Fruit fly (Drosophila melanogaster) whole organism, embryonic: Measurements from ENCODE around the gene cv-c.

Source experiments
- Awh ChIP-seq: fragments of 200-800 bp; sonication (Bioruptor generic); IDR thresholded peaks from 2 replicates; pipeline ENCODE4, ENCODE4 v1.3.6; 2022; ENCODE audit warnings: missing biosample characterization, missing genetic modification characterization
- CG10979 ChIP-seq: fragments of 200-800 bp; sonication (Bioruptor generic); optimal IDR thresholded peaks from 2 replicates; lab custom pipeline; 2018; ENCODE audit warnings: missing biosample characterization, mild to moderate bottlenecking, missing genetic modification characterization, moderate library complexity
- CG12659 ChIP-seq: fragments of 200-800 bp; sonication (Bioruptor generic); optimal IDR thresholded peaks from 3 replicates; lab custom pipeline; 2017; ENCODE audit warnings: mild to moderate bottlenecking, missing biosample characterization, missing genetic modification reagents, missing genetic modification characterization
- CG12769 ChIP-seq: fragments of 200-800 bp; sonication (Bioruptor generic); optimal IDR thresholded peaks from 2 replicates; lab custom pipeline; 2019; ENCODE audit warnings: missing biosample characterization, mild to moderate bottlenecking, missing genetic modification characterization, moderate library complexity
- CG17186 ChIP-seq: fragments of 200-800 bp; sonication (Bioruptor generic); optimal IDR thresholded peaks from 3 replicates; lab custom pipeline; 2017; ENCODE audit warnings: missing biosample characterization, missing genetic modification reagents, missing genetic modification characterization
- CG17829 ChIP-seq: fragments of 200-800 bp; optimal IDR thresholded peaks from 2 replicates; lab custom pipeline; 2019; ENCODE audit warnings: missing biosample characterization, mild to moderate bottlenecking, missing genetic modification characterization, moderate library complexity
- CG1792 ChIP-seq: fragments of 200-800 bp; sonication (Bioruptor generic); optimal IDR thresholded peaks from 2 replicates; lab custom pipeline; 2016; ENCODE audit warnings: missing biosample characterization, missing genetic modification characterization
- CG2889 ChIP-seq: fragments of 200-800 bp; sonication (Bioruptor generic); IDR thresholded peaks from 3 replicates; pipeline ENCODE4 v1.3.6; 2022; ENCODE audit warnings: missing biosample characterization, missing genetic modification characterization
- CG3847 ChIP-seq: fragments of 200-800 bp; sonication (Bioruptor generic); IDR thresholded peaks from 2 replicates; pipeline ENCODE4 v1.3.6; 2022; ENCODE audit warnings: missing biosample characterization, missing genetic modification characterization
- CG4282 ChIP-seq: fragments of 200-800 bp; sonication (Bioruptor generic); optimal IDR thresholded peaks from 2 replicates; lab custom pipeline; 2016; ENCODE audit warnings: missing biosample characterization, missing genetic modification characterization
- CG6765 ChIP-seq: fragments of 200-800 bp; sonication (Bioruptor generic); optimal IDR thresholded peaks from 3 replicates; lab custom pipeline; 2017; ENCODE audit warnings: missing biosample characterization, mild to moderate bottlenecking, missing genetic modification characterization
- CG6791 ChIP-seq: fragments of 200-800 bp; sonication (Bioruptor generic); IDR thresholded peaks from 3 replicates; pipeline ENCODE4 v1.3.6; 2022; ENCODE audit warnings: missing biosample characterization, missing genetic modification characterization; ENCODE audit not compliant: partially characterized antibody
- CG9437 ChIP-seq: fragments of 200-800 bp; sonication (Bioruptor generic); optimal IDR thresholded peaks from 2 replicates; lab custom pipeline; 2018; ENCODE audit warnings: missing biosample characterization, mild to moderate bottlenecking, missing genetic modification characterization
- E2f2 ChIP-seq: fragments of 200-800 bp; sonication (Bioruptor generic); IDR thresholded peaks from 2 replicates; pipeline ENCODE4 v1.3.6; 2022; ENCODE audit warnings: missing biosample characterization, missing genetic modification characterization
- Fer3 ChIP-seq: fragments of 200-800 bp; sonication (Bioruptor generic); optimal IDR thresholded peaks from 2 replicates; lab custom pipeline; 2018; ENCODE audit warnings: missing biosample characterization, mild to moderate bottlenecking, missing genetic modification characterization, moderate library complexity
- GATAe ChIP-seq: fragments of 200-800 bp; sonication (Bioruptor generic); conservative IDR thresholded peaks from 2 replicates; pipeline ENCODE4 v1.3.6; 2022; ENCODE audit warnings: missing biosample characterization, missing genetic modification characterization
- Gsc ChIP-seq: fragments of 200-800 bp; sonication (Bioruptor generic); IDR thresholded peaks from 2 replicates; pipeline ENCODE4 v1.3.6; 2022; ENCODE audit warnings: missing biosample characterization, missing genetic modification characterization
- Hsf ChIP-seq: fragments of 200-800 bp; sonication (Bioruptor generic); optimal IDR thresholded peaks from 3 replicates; lab custom pipeline; 2016; ENCODE audit warnings: missing biosample characterization, missing genetic modification characterization
- Kr ChIP-seq: fragments of 200-800 bp; sonication (Bioruptor generic); optimal IDR thresholded peaks from 2 replicates; lab custom pipeline; 2017; ENCODE audit warnings: missing biosample characterization, mild to moderate bottlenecking, missing genetic modification characterization
- MBD-R2 ChIP-seq: fragments of 200-800 bp; sonication (Bioruptor generic); IDR thresholded peaks from 2 replicates; pipeline ENCODE4 v1.3.6; 2022; ENCODE audit warnings: missing biosample characterization, missing genetic modification characterization
- Med ChIP-seq: fragments of 200-800 bp; sonication (Bioruptor generic); peaks from one replicate; lab custom pipeline; 2016; ENCODE audit warnings: missing biosample characterization, missing genetic modification characterization, mild to moderate bottlenecking, inconsistent platforms, moderate library complexity
- Optix ChIP-seq: fragments of 200-800 bp; sonication (Bioruptor generic); IDR thresholded peaks from 3 replicates; pipeline ENCODE4 v1.3.6; 2022; ENCODE audit warnings: missing biosample characterization, missing genetic modification characterization
- Ravus ChIP-seq: fragments of 200-800 bp; sonication (Bioruptor generic); IDR thresholded peaks from 2 replicates; pipeline ENCODE4 v1.3.6; 2022; ENCODE audit warnings: missing biosample characterization, missing genetic modification characterization
- Sin3A ChIP-seq: fragments of >200 bp; optimal IDR thresholded peaks from 2 replicates; lab custom pipeline; 2018
- Trl ChIP-seq, 3 experiments: fragments of >200 bp in 2 of 3; fragments of 200-800 bp in 1 of 3; sonication (Bioruptor generic) in 1 of 3; optimal IDR thresholded peaks; 2 replicates in 1 of 3; 3 replicates in 2 of 3; lab custom pipeline; 2016 to 2017; ENCODE audit warnings: missing biosample characterization in 1 of 3, missing genetic modification characterization in 1 of 3
- bcd ChIP-seq: fragments of 200-800 bp; sonication (Bioruptor generic); optimal IDR thresholded peaks from 2 replicates; lab custom pipeline; 2017; ENCODE audit warnings: missing biosample characterization, mild to moderate bottlenecking, missing genetic modification characterization
- croc ChIP-seq: fragments of 200-800 bp; sonication (Bioruptor generic); conservative IDR thresholded peaks from 3 replicates; pipeline ENCODE4 v1.3.6; 2022; ENCODE audit warnings: missing biosample characterization, missing genetic modification characterization
- crol ChIP-seq: fragments of 200-800 bp; sonication (Bioruptor generic); IDR thresholded peaks from 2 replicates; pipeline ENCODE4 v1.3.6; 2022; ENCODE audit warnings: missing biosample characterization, missing genetic modification characterization
- dan ChIP-seq: fragments of 200-800 bp; sonication (Bioruptor generic); IDR thresholded peaks from 2 replicates; pipeline ENCODE4 v1.3.6; 2022; ENCODE audit warnings: missing biosample characterization, missing genetic modification characterization
- disco-r ChIP-seq: fragments of 200-800 bp; sonication (Bioruptor generic); optimal IDR thresholded peaks from 2 replicates; lab custom pipeline; 2016; ENCODE audit warnings: missing biosample characterization, missing genetic modification characterization
- dpn ChIP-seq, 2 experiments: fragments of 200-800 bp; sonication (Bioruptor generic); optimal IDR thresholded peaks; 3 replicates each; lab custom pipeline; 2016; ENCODE audit warnings: missing biosample characterization in 2 of 2, missing genetic modification characterization in 2 of 2
- dysf ChIP-seq: fragments of 200-800 bp; sonication (Bioruptor generic); IDR thresholded peaks from 3 replicates; pipeline ENCODE4 v1.3.6; 2022; ENCODE audit warnings: missing biosample characterization, missing genetic modification characterization
- emc ChIP-seq: fragments of 200-800 bp; sonication (Bioruptor generic); optimal IDR thresholded peaks from 2 replicates; lab custom pipeline; 2016; ENCODE audit warnings: missing biosample characterization, missing genetic modification characterization
- grau ChIP-seq: fragments of 200-800 bp; optimal IDR thresholded peaks from 3 replicates; lab custom pipeline; 2019; ENCODE audit warnings: missing biosample characterization, mild to moderate bottlenecking, missing genetic modification characterization, moderate library complexity
- gro ChIP-seq: fragments of 200-800 bp; sonication (Bioruptor generic); optimal IDR thresholded peaks from 2 replicates; lab custom pipeline; 2016; ENCODE audit warnings: missing biosample characterization, missing genetic modification characterization
- kah ChIP-seq: fragments of 200-800 bp; sonication (Bioruptor generic); optimal IDR thresholded peaks from 2 replicates; lab custom pipeline; 2018; ENCODE audit warnings: missing biosample characterization, mild to moderate bottlenecking, missing genetic modification characterization
- klu ChIP-seq: fragments of 200-800 bp; sonication (Bioruptor generic); IDR thresholded peaks from 2 replicates; pipeline ENCODE4 v1.3.6; 2022; ENCODE audit warnings: missing biosample characterization, missing genetic modification characterization
- lmd ChIP-seq: fragments of 200-800 bp; sonication (Bioruptor generic); IDR thresholded peaks from 2 replicates; pipeline ENCODE4 v1.3.6; 2022; ENCODE audit warnings: missing biosample characterization, missing genetic modification characterization
- lola ChIP-seq, 3 experiments: fragments of >200 bp in 2 of 3; fragments of 200-800 bp in 1 of 3; sonication (Bioruptor generic) in 1 of 3; optimal IDR thresholded peaks; 2 replicates each; lab custom pipeline; 2017 to 2019; ENCODE audit warnings: missing biosample characterization in 3 of 3, missing genetic modification characterization in 3 of 3, mild to moderate bottlenecking in 1 of 3, moderate library complexity in 1 of 3
- luna ChIP-seq: fragments of 200-800 bp; sonication (Bioruptor generic); optimal IDR thresholded peaks from 2 replicates; lab custom pipeline; 2016; ENCODE audit warnings: missing biosample characterization, missing genetic modification characterization
- pros ChIP-seq: fragments of 200-800 bp; sonication (Bioruptor generic); optimal IDR thresholded peaks from 3 replicates; lab custom pipeline; 2019; ENCODE audit warnings: missing biosample characterization, mild to moderate bottlenecking, missing genetic modification characterization, moderate library complexity
- pzg ChIP-seq: fragments of 200-800 bp; sonication (Bioruptor generic); optimal IDR thresholded peaks from 3 replicates; lab custom pipeline; 2018; ENCODE audit warnings: missing biosample characterization, mild to moderate bottlenecking, missing genetic modification characterization, moderate library complexity
- repo ChIP-seq: fragments of 200-800 bp; sonication (Bioruptor generic); optimal IDR thresholded peaks from 2 replicates; lab custom pipeline; 2016; ENCODE audit warnings: missing biosample characterization, missing genetic modification characterization
- sens-2 ChIP-seq: fragments of 200-800 bp; sonication (Bioruptor generic); IDR thresholded peaks from 2 replicates; pipeline ENCODE4 v1.3.6; 2022; ENCODE audit warnings: missing biosample characterization, missing genetic modification characterization
- so ChIP-seq: fragments of 200-800 bp; sonication (Bioruptor generic); IDR thresholded peaks from 3 replicates; pipeline ENCODE4 v1.3.6; 2022; ENCODE audit warnings: missing biosample characterization, missing genetic modification characterization
- sr ChIP-seq: fragments of 200-800 bp; sonication (Bioruptor generic); IDR thresholded peaks from 3 replicates; pipeline ENCODE4 v1.3.6; 2022; ENCODE audit warnings: missing biosample characterization, missing genetic modification characterization
- tap ChIP-seq: fragments of 200-800 bp; optimal IDR thresholded peaks from 3 replicates; lab custom pipeline; 2019; ENCODE audit warnings: missing biosample characterization, mild to moderate bottlenecking, missing genetic modification characterization, moderate library complexity
- tin ChIP-seq: fragments of 200-800 bp; sonication (Bioruptor generic); optimal IDR thresholded peaks from 3 replicates; lab custom pipeline; 2016; ENCODE audit warnings: missing biosample characterization, missing genetic modification characterization
- tna ChIP-seq: fragments of 200-800 bp; sonication (Bioruptor generic); IDR thresholded peaks from 2 replicates; pipeline ENCODE4 v1.3.6; 2022; ENCODE audit warnings: missing biosample characterization, missing genetic modification characterization; ENCODE audit not compliant: partially characterized antibody
- tup ChIP-seq: fragments of 200-800 bp; sonication (Bioruptor generic); optimal IDR thresholded peaks from 2 replicates; lab custom pipeline; 2016; ENCODE audit warnings: missing biosample characterization, mild to moderate bottlenecking, missing genetic modification characterization, moderate library complexity
- vnd ChIP-seq: fragments of 200-800 bp; sonication (Bioruptor generic); IDR thresholded peaks from 3 replicates; pipeline ENCODE4 v1.3.6; 2022; ENCODE audit warnings: missing biosample characterization, missing genetic modification characterization; ENCODE audit not compliant: partially characterized antibody

The cv-c gene

dm6 chr3R:14357405-14357804 lies 124.1 kb downstream of the cv-c start (continued):
- 0 out of 2 replicates have a peak, but pooled peaks have one; percentile 19 for TF ChIP-seq klu (GFP tag; lab: Robert Waterston, UW)
- TF ChIP-seq CG10979 (tag; lab: Kevin White, UChicago), result peak; percentile 42
- TF ChIP-seq Trl (optimal IDR thresholded peaks at IDR 0.05; lab: Kevin White, UChicago), result no peak
- TF ChIP-seq Trl (GFP tag; optimal IDR thresholded peaks at IDR 0.05; lab: Kevin White, UChicago), result no peak
- peak; percentile 86 for TF ChIP-seq grau (tag; lab: Kevin White, UChicago)
- no peak for TF ChIP-seq CG12659 (GFP tag; lab: Kevin White, UChicago)
- TF ChIP-seq sr (GFP tag; lab: Robert Waterston, UW), result no peak
- peak; percentile 13 to 33 for TF ChIP-seq dpn (GFP tag; optimal IDR thresholded peaks at IDR 0.05; lab: Kevin White, UChicago)
- TF ChIP-seq dan (GFP tag; lab: Robert Waterston, UW), result no peak
- peak in 1 of 3 experiments; percentile 30 for TF ChIP-seq lola (GFP tag; optimal IDR thresholded peaks at IDR 0.05; lab: Kevin White, UChicago)
- TF ChIP-seq crol (GFP tag; lab: Robert Waterston, UW), result no peak
- TF ChIP-seq bcd (GFP tag; lab: Kevin White, UChicago), result peak; percentile 25
- peak; percentile 40 for TF ChIP-seq CG3847
- peak; percentile 45 for TF ChIP-seq tin (GFP tag; lab: Kevin White, UChicago)
- TF ChIP-seq luna (GFP tag; lab: Kevin White, UChicago), result no peak
- TF ChIP-seq disco-r, result no peak
- TF ChIP-seq CG9437, result no peak
- TF ChIP-seq croc (GFP tag; lab: Robert Waterston, UW), result peak; percentile 27; the same call in 1 of the 3 replicates
- peak; percentile 33; the same call in 1 of the 2 replicates for TF ChIP-seq lmd (GFP tag; lab: Robert Waterston, UW)
- TF ChIP-seq tap (tag; lab: Kevin White, UChicago), result peak; percentile 21
- TF ChIP-seq dysf (GFP tag; lab: Robert Waterston, UW), result no peak
- TF ChIP-seq CG6791, result no peak
- TF ChIP-seq CG1792 (GFP tag; lab: Kevin White, UChicago), result peak; percentile 17
- TF ChIP-seq MBD-R2, result peak; percentile 13; the same call in 1 of the 2 replicates
- no peak for TF ChIP-seq Ravus (GFP tag; lab: Robert Waterston, UW)
- TF ChIP-seq emc (GFP tag; lab: Kevin White, UChicago), result no peak
- no peak for TF ChIP-seq Kr (GFP tag; lab: Kevin White, UChicago)
- TF ChIP-seq CG12769 (tag; lab: Kevin White, UChicago), result peak; percentile 40
- no peak for TF ChIP-seq kah (GFP tag; lab: Kevin White, UChicago)
- no peak for TF ChIP-seq vnd (GFP tag; lab: Robert Waterston, UW)
- TF ChIP-seq sens-2, result 0 out of 2 replicates have a peak, but pooled peaks have one; percentile 36
- no peak for TF ChIP-seq Gsc (GFP tag; lab: Robert Waterston, UW)
- TF ChIP-seq CG17829 (tag; lab: Kevin White, UChicago), result peak; percentile 26
- TF ChIP-seq pzg, result no peak
- TF ChIP-seq Awh (GFP tag; lab: Robert Waterston, UW), result peak; percentile 27; the same call in 1 of the 2 replicates
- peak; percentile 48 for TF ChIP-seq Hsf (GFP tag; lab: Kevin White, UChicago)
- no peak for TF ChIP-seq tna (GFP tag; lab: Robert Waterston, UW)
- TF ChIP-seq CG6765 (GFP tag; lab: Kevin White, UChicago), result no peak
- TF ChIP-seq GATAe, result no peak
- no peak for TF ChIP-seq CG17186
- no peak for TF ChIP-seq CG4282 (GFP tag; lab: Kevin White, UChicago)
- TF ChIP-seq CG2889 (GFP tag; lab: Robert Waterston, UW), result 0 out of 3 replicates have a peak, but pooled peaks have one; percentile 36
- TF ChIP-seq Sin3A (lab: Kevin White, UChicago), result no peak
- TF ChIP-seq Fer3 (tag; lab: Kevin White, UChicago), result peak; percentile 54
- TF ChIP-seq gro (GFP tag; lab: Kevin White, UChicago), result no peak
- peak; percentile 83 for TF ChIP-seq Med (GFP tag; lab: Kevin White, UChicago)
- no peak for TF ChIP-seq repo (GFP tag; lab: Kevin White, UChicago)
- TF ChIP-seq tup (GFP tag; lab: Kevin White, UChicago), result no peak
- TF ChIP-seq E2f2, result no peak; the same call in 1 of the 2 replicates
- TF ChIP-seq pros (GFP tag; lab: Kevin White, UChicago), result no peak
- peak; percentile 43; the same call in 2 of the 3 replicates for TF ChIP-seq so (GFP tag; lab: Robert Waterston, UW)
- no peak for TF ChIP-seq Optix (GFP tag; lab: Robert Waterston, UW)
